Fruit fly (Drosophila melanogaster) S2 (cell line): ENCODE results near the gene gukh.

Source experiments
- CG8478 ChIP-seq: fragments of >200 bp; optimal IDR thresholded peaks from 2 replicates; lab custom pipeline; 2018
- CTCF ChIP-seq, 2 experiments: fragments of >200 bp; optimal IDR thresholded peaks; 2 replicates each; lab custom pipeline; 2018

dm6 chr3R:19056884-19057283 is 73.1 kb downstream of the gukh start:
- TF ChIP-seq CTCF (optimal IDR thresholded peaks at IDR 0.05; lab: Kevin White, UChicago) (no peak), CG8478 (lab: Kevin White, UChicago) (no peak)
